Worm (Caenorhabditis elegans) whole organism, young adult: ENCODE data around the gene pqn-63.

Experiments used
- B0261.1 ChIP-seq: sonication (generic microtip); optimal IDR thresholded peaks from 2 replicates; lab custom pipeline; 2016; ENCODE audit warnings: mild to moderate bottlenecking, missing genetic modification characterization, moderate library complexity, missing compliant biosample characterization
- C06A6.2 ChIP-seq: fragments of 200-800 bp; sonication (Bioruptor generic); conservative IDR thresholded peaks from 2 replicates; pipeline ENCODE4 v1.3.6; 2022; ENCODE audit warnings: missing genetic modification characterization, missing compliant biosample characterization
- C17E4.6 ChIP-seq: fragments of 200-800 bp; sonication (Bioruptor generic); IDR thresholded peaks from 2 replicates; pipeline ENCODE4 v1.3.6; 2022; ENCODE audit warnings: missing genetic modification reagents, missing genetic modification characterization, missing compliant biosample characterization
- F33H1.4 ChIP-seq: fragments of 200-800 bp; sonication (Bioruptor generic); IDR thresholded peaks from 2 replicates; pipeline ENCODE4 v1.3.6; 2022; ENCODE audit warnings: missing genetic modification reagents, missing genetic modification characterization, missing compliant biosample characterization
- F37B4.10 ChIP-seq: fragments of 200-800 bp; sonication (Bioruptor generic); IDR thresholded peaks from 2 replicates; pipeline ENCODE4 v1.3.6; 2022; ENCODE audit warnings: missing genetic modification characterization, missing compliant biosample characterization
- F39B2.1 ChIP-seq: fragments of 200-800 bp; sonication (Bioruptor generic); IDR thresholded peaks from 2 replicates; pipeline ENCODE4 v1.3.6; 2022; ENCODE audit warnings: missing genetic modification reagents, missing genetic modification characterization, missing compliant biosample characterization
- Y53G8AR.9 ChIP-seq: fragments of 200-800 bp; sonication (Bioruptor generic); conservative IDR thresholded peaks from 2 replicates; pipeline ENCODE4 v1.3.6; 2022; ENCODE audit warnings: missing genetic modification reagents, missing genetic modification characterization, missing compliant biosample characterization
- ZK185.1 ChIP-seq: sonication (generic microtip); optimal IDR thresholded peaks from 2 replicates; lab custom pipeline; 2016; ENCODE audit warnings: mild to moderate bottlenecking, missing genetic modification characterization, missing compliant biosample characterization; ENCODE audit not compliant: poor library complexity, severe bottlenecking
- akir-1 ChIP-seq: fragments of 200-800 bp; sonication (Bioruptor generic); optimal IDR thresholded peaks from 2 replicates; lab custom pipeline; 2018; ENCODE audit warnings: mild to moderate bottlenecking, missing genetic modification characterization, moderate library complexity, missing compliant biosample characterization
- ama-1 ChIP-seq, 3 experiments: fragments of 150-350 bp in 1 of 3; sonication (generic microtip) in 2 of 3; optimal IDR thresholded peaks; 2 replicates each; lab custom pipeline; 2014 to 2018; ENCODE audit warnings: missing biosample characterization in 2 of 3, missing genetic modification characterization in 2 of 3, missing genetic modification reagents in 2 of 3
- aptf-2 ChIP-seq: fragments of 200-800 bp; sonication (Bioruptor generic); conservative IDR thresholded peaks from 2 replicates; pipeline ENCODE4 v1.3.6; 2022; ENCODE audit warnings: missing genetic modification reagents, missing genetic modification characterization, missing compliant biosample characterization
- attf-5 ChIP-seq: fragments of 200-800 bp; sonication (Bioruptor generic); optimal IDR thresholded peaks from 2 replicates; lab custom pipeline; 2018; ENCODE audit warnings: mild to moderate bottlenecking, missing genetic modification characterization, missing compliant biosample characterization
- bed-1 ChIP-seq: fragments of 200-800 bp; sonication (Bioruptor generic); IDR thresholded peaks from 2 replicates; pipeline ENCODE4 v1.3.6; 2022; ENCODE audit warnings: missing genetic modification reagents, missing genetic modification characterization, missing compliant biosample characterization
- bed-2 ChIP-seq: fragments of 200-800 bp; sonication (Bioruptor generic); IDR thresholded peaks from 2 replicates; pipeline ENCODE4 v1.3.6; 2022; ENCODE audit warnings: missing genetic modification reagents, missing genetic modification characterization, missing compliant biosample characterization
- cebp-1 ChIP-seq, 2 experiments: fragments of 200-800 bp in 1 of 2; sonication (Bioruptor generic) in 1 of 2; sonication (generic microtip) in 1 of 2; IDR thresholded peaks in 1 of 2; optimal IDR thresholded peaks in 1 of 2; 2 replicates each; pipeline versions ENCODE4 v1.3.6 to Lab custom; 2017 to 2022; ENCODE audit warnings: missing compliant biosample characterization in 2 of 2, missing genetic modification characterization in 2 of 2, mild to moderate bottlenecking in 1 of 2, missing genetic modification reagents in 1 of 2, moderate library complexity in 1 of 2
- cebp-2 ChIP-seq: fragments of 200-800 bp; sonication (Bioruptor generic); IDR thresholded peaks from 2 replicates; pipeline ENCODE4 v1.3.6; 2022; ENCODE audit warnings: missing genetic modification characterization, missing compliant biosample characterization
- ceh-100 ChIP-seq: fragments of 200-800 bp; sonication (Bioruptor generic); IDR thresholded peaks from 2 replicates; pipeline ENCODE4 v1.3.6; 2022; ENCODE audit warnings: missing genetic modification reagents, missing genetic modification characterization, missing compliant biosample characterization
- ceh-27 ChIP-seq: fragments of 200-800 bp; sonication (Bioruptor generic); optimal IDR thresholded peaks from 2 replicates; lab custom pipeline; 2018; ENCODE audit warnings: mild to moderate bottlenecking, missing genetic modification characterization, moderate library complexity, missing compliant biosample characterization
- ceh-58 ChIP-seq: fragments of 200-800 bp; sonication (Bioruptor generic); IDR thresholded peaks from 2 replicates; pipeline ENCODE4 v1.3.6; 2022; ENCODE audit warnings: missing genetic modification characterization, missing compliant biosample characterization
- die-1 ChIP-seq: sonication (generic microtip); optimal IDR thresholded peaks from 2 replicates; lab custom pipeline; 2016; ENCODE audit warnings: missing genotype, mild to moderate bottlenecking, missing genetic modification characterization, missing compliant biosample characterization
- dpl-1 ChIP-seq: fragments of 150-350 bp; optimal IDR thresholded peaks from 2 replicates; lab custom pipeline; 2014; ENCODE audit warnings: missing biosample characterization, missing genetic modification reagents, missing genetic modification characterization
- efl-1 ChIP-seq: fragments of 150-350 bp; optimal IDR thresholded peaks from 2 replicates; lab custom pipeline; 2014; ENCODE audit warnings: missing biosample characterization, missing genetic modification reagents, missing genetic modification characterization
- egl-18 ChIP-seq: fragments of 200-800 bp; sonication (Bioruptor generic); IDR thresholded peaks from 2 replicates; pipeline ENCODE4 v1.3.6; 2022; ENCODE audit warnings: missing genetic modification reagents, missing genetic modification characterization, missing compliant biosample characterization
- ets-4 ChIP-seq: fragments of 200-800 bp; sonication (Bioruptor generic); optimal IDR thresholded peaks from 2 replicates; lab custom pipeline; 2018; ENCODE audit warnings: mild to moderate bottlenecking, missing genetic modification characterization, missing compliant biosample characterization
- hlh-12 ChIP-seq: sonication (generic microtip); optimal IDR thresholded peaks from 2 replicates; lab custom pipeline; 2016; ENCODE audit warnings: missing genetic modification characterization, missing compliant biosample characterization
- let-526 ChIP-seq: fragments of 200-800 bp; sonication (Bioruptor generic); IDR thresholded peaks from 2 replicates; pipeline ENCODE4 v1.3.6; 2022; ENCODE audit warnings: missing genetic modification reagents, missing genetic modification characterization, missing compliant biosample characterization
- let-607 ChIP-seq, 2 experiments: fragments of 200-800 bp in 1 of 2; sonication (Bioruptor generic) in 1 of 2; sonication (generic microtip) in 1 of 2; optimal IDR thresholded peaks; 2 replicates each; lab custom pipeline; 2016 to 2018; ENCODE audit warnings: mild to moderate bottlenecking in 2 of 2, missing compliant biosample characterization in 2 of 2, missing genetic modification characterization in 2 of 2, moderate library complexity in 2 of 2, missing genotype in 1 of 2
- lin-54 ChIP-seq: fragments of 200-800 bp; sonication (Bioruptor generic); optimal IDR thresholded peaks from 2 replicates; lab custom pipeline; 2018; ENCODE audit warnings: mild to moderate bottlenecking, missing genetic modification characterization, missing compliant biosample characterization
- lir-1 ChIP-seq: fragments of 200-800 bp; sonication (Bioruptor generic); conservative IDR thresholded peaks from 2 replicates; pipeline ENCODE4 v1.3.6; 2022; ENCODE audit warnings: missing genetic modification reagents, missing genetic modification characterization, missing compliant biosample characterization
- madf-6 ChIP-seq: fragments of 200-800 bp; sonication (Bioruptor generic); IDR thresholded peaks from 2 replicates; pipeline ENCODE4 v1.3.6; 2022; ENCODE audit warnings: missing genetic modification reagents, missing genetic modification characterization, missing compliant biosample characterization
- mel-28 ChIP-seq: sonication (generic microtip); optimal IDR thresholded peaks from 2 replicates; lab custom pipeline; 2016; ENCODE audit warnings: borderline replicate concordance, mild to moderate bottlenecking, missing genetic modification characterization, missing compliant biosample characterization
- mes-4 ChIP-seq: sonication (generic microtip); optimal IDR thresholded peaks from 2 replicates; lab custom pipeline; 2016; ENCODE audit warnings: missing genotype, missing genetic modification characterization, missing compliant biosample characterization
- mxl-1 ChIP-seq: sonication (generic microtip); optimal IDR thresholded peaks from 2 replicates; lab custom pipeline; 2016; ENCODE audit warnings: missing genetic modification characterization, missing compliant biosample characterization
- nfya-1 ChIP-seq: sonication (generic microtip); optimal IDR thresholded peaks from 2 replicates; lab custom pipeline; 2017; ENCODE audit warnings: antibody characterized with exemption, missing compliant biosample characterization, missing genetic modification characterization, borderline replicate concordance; ENCODE audit not compliant: insufficient read depth
- nhr-120 ChIP-seq: fragments of 200-800 bp; sonication (Bioruptor generic); IDR thresholded peaks from 2 replicates; pipeline ENCODE4 v1.3.6; 2022; ENCODE audit warnings: missing genetic modification characterization, missing compliant biosample characterization
- nhr-90 ChIP-seq: sonication (generic microtip); optimal IDR thresholded peaks from 2 replicates; lab custom pipeline; 2016; ENCODE audit warnings: missing genotype, mild to moderate bottlenecking, missing genetic modification characterization, missing compliant biosample characterization
- pbrm-1 ChIP-seq: fragments of 200-800 bp; sonication (Bioruptor generic); IDR thresholded peaks from 2 replicates; pipeline ENCODE4 v1.3.6; 2022; ENCODE audit warnings: missing genetic modification reagents, missing genetic modification characterization, missing compliant biosample characterization
- rec-8 ChIP-seq, 2 experiments: sonication (generic microtip); optimal IDR thresholded peaks; 2 replicates each; lab custom pipeline; 2016; ENCODE audit warnings: mild to moderate bottlenecking in 2 of 2, missing genetic modification characterization in 2 of 2, missing genetic modification reagents in 2 of 2, missing genotype in 2 of 2, missing biosample characterization in 1 of 2, missing compliant biosample characterization in 1 of 2, moderate library complexity in 1 of 2
- rpc-1 ChIP-seq, 2 experiments: fragments of 150-350 bp in 1 of 2; sonication (generic microtip) in 1 of 2; optimal IDR thresholded peaks; 2 replicates each; lab custom pipeline; 2014 to 2018; ENCODE audit warnings: missing biosample characterization in 1 of 2, missing genetic modification characterization in 1 of 2, missing genetic modification reagents in 1 of 2, missing genotype in 1 of 2
- snpc-1.3 ChIP-seq: sonication (generic microtip); optimal IDR thresholded peaks from 2 replicates; lab custom pipeline; 2017; ENCODE audit warnings: missing genetic modification characterization, mild to moderate bottlenecking, missing compliant biosample characterization, antibody characterized with exemption, moderate library complexity, missing genotype, missing genetic modification reagents; ENCODE audit not compliant: insufficient read depth
- sptf-2 ChIP-seq: fragments of 200-800 bp; sonication (Bioruptor generic); optimal IDR thresholded peaks from 2 replicates; lab custom pipeline; 2018; ENCODE audit warnings: mild to moderate bottlenecking, missing genetic modification characterization, missing compliant biosample characterization
- unc-62 ChIP-seq: fragments of 150-350 bp; optimal IDR thresholded peaks from 2 replicates; lab custom pipeline; 2014; ENCODE audit warnings: missing biosample characterization, missing genetic modification reagents, missing genetic modification characterization
- zfh-2 ChIP-seq: fragments of 200-800 bp; sonication (Bioruptor generic); conservative IDR thresholded peaks from 2 replicates; pipeline ENCODE4 v1.3.6; 2022; ENCODE audit warnings: missing genetic modification reagents, missing genetic modification characterization, missing compliant biosample characterization
- ztf-18 ChIP-seq: sonication (generic microtip); optimal IDR thresholded peaks from 2 replicates; lab custom pipeline; 2016; ENCODE audit warnings: missing genotype, mild to moderate bottlenecking, missing genetic modification characterization, missing compliant biosample characterization
- ztf-3 ChIP-seq: fragments of 200-800 bp; sonication (Bioruptor generic); optimal IDR thresholded peaks from 2 replicates; lab custom pipeline; 2018; ENCODE audit warnings: mild to moderate bottlenecking, missing genetic modification characterization, missing compliant biosample characterization

pqn-63 gene

DNA sequence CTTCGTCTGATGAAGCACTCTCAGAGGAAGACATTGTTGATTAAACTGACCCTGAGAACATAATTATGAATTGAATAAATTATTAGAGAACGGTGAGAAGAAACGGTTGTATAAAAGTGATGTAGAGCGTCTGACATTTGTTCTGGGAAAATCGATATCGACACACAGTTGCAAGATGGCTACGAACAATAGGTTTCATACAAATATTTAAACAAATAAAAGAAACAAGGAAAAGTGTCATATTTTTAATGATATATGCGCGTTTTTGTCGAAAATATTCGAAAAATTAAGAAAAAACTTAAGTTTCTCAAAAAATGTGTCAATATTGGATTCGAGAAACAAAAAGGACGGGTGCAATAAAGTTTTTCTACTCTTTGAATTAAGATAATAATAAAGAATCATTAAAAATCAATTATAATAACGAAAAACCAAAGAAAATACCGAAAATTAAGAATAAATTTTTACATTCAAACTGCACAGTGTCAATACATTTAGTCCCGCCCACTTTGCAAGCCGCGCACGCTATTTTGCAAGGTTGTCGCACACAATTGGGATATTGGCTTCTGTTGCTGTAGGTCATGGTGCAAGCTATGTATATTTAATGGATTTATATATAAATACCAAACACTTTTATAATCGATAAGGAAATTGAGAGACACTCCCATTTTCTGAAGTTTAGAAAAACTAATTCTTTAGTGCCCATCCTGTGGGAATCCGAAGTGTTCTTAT, 33.1 kb upstream of the pqn-63 start, which contains the start of gene rtfo-1:
Gene rtfo-1 (minus strand): TSS at position 51 of the 729 bp plus-strand sequence.
- TF ChIP-seq mxl-1 (tag; lab: Kevin White, UChicago) (no peak), ztf-18 (tag; lab: Kevin White, UChicago) (peak; percentile 34), nfya-1 (no peak), nhr-90 (tag; lab: Kevin White, UChicago) (no peak), sptf-2 (GFP tag; lab: Kevin White, UChicago) (no peak), hlh-12 (tag; lab: Kevin White, UChicago) (no peak), ztf-3 (GFP tag; lab: Kevin White, UChicago) (no peak), mes-4 (tag; lab: Kevin White, UChicago) (no peak), bed-1 (GFP tag; lab: Robert Waterston, UW) (no peak), rec-8 (tag; optimal IDR thresholded peaks at IDR 0.05; lab: Kevin White, UChicago) (no peak), madf-6 (GFP tag; lab: Robert Waterston, UW) (peak; percentile 12; the same call in 1 of the 2 replicates), egl-18 (GFP tag; lab: Robert Waterston, UW) (no peak), let-526 (GFP tag; lab: Robert Waterston, UW) (no peak), B0261.1 (tag; lab: Kevin White, UChicago) (no peak), cebp-1 (GFP tag; IDR thresholded peaks at IDR 0.05; lab: Robert Waterston, UW) (no peak), cebp-1 (tag; optimal IDR thresholded peaks at IDR 0.05; lab: Kevin White, UChicago) (no peak), ceh-27 (GFP tag; lab: Kevin White, UChicago) (no peak), unc-62 (GFP tag; lab: Kevin White, UChicago) (no peak), mel-28 (no peak), dpl-1 (no peak), rpc-1 (optimal IDR thresholded peaks at IDR 0.05; lab: Kevin White, UChicago) (peak; percentile 42), rpc-1 (tag; optimal IDR thresholded peaks at IDR 0.05; lab: Kevin White, UChicago) (no peak), attf-5 (GFP tag; lab: Kevin White, UChicago) (no peak), snpc-1.3 (peak; percentile 54), lin-54 (GFP tag; lab: Kevin White, UChicago) (no peak), ZK185.1 (tag; lab: Kevin White, UChicago) (peak; percentile 12), ets-4 (GFP tag; lab: Kevin White, UChicago) (no peak), F37B4.10 (GFP tag; lab: Robert Waterston, UW) (no peak), die-1 (tag; lab: Kevin White, UChicago) (no peak), let-607 (tag; optimal IDR thresholded peaks at IDR 0.05; lab: Kevin White, UChicago) (peak in 1 of 2 experiments; percentile 12), zfh-2 (GFP tag; lab: Robert Waterston, UW) (no peak), F33H1.4 (GFP tag; lab: Robert Waterston, UW) (no peak), ceh-58 (GFP tag; lab: Robert Waterston, UW) (no peak), C17E4.6 (no peak), aptf-2 (GFP tag; lab: Robert Waterston, UW) (no peak), akir-1 (GFP tag; lab: Kevin White, UChicago) (no peak), ceh-100 (GFP tag; lab: Robert Waterston, UW) (no peak), F39B2.1 (no peak), bed-2 (GFP tag; lab: Robert Waterston, UW) (no peak), C06A6.2 (GFP tag; lab: Robert Waterston, UW) (no peak), lir-1 (GFP tag; lab: Robert Waterston, UW) (no peak), nhr-120 (GFP tag; lab: Robert Waterston, UW) (no peak), pbrm-1 (GFP tag; lab: Robert Waterston, UW) (peak; percentile 49; the same call in 1 of the 2 replicates), cebp-2 (GFP tag; lab: Robert Waterston, UW) (no peak), ama-1 (optimal IDR thresholded peaks at IDR 0.05; lab: Kevin White, UChicago) (no peak), ama-1 (GFP tag; optimal IDR thresholded peaks at IDR 0.05; lab: Kevin White, UChicago) (no peak), Y53G8AR.9 (GFP tag; lab: Robert Waterston, UW) (no peak), efl-1 (GFP tag; lab: Kevin White, UChicago) (peak; percentile 1)
